Fruit fly (Drosophila melanogaster) whole organism, prepupa: ENCODE data around the gene corto.

Source experiments
- Blimp-1 ChIP-seq: fragments of 200-800 bp; sonication (Bioruptor generic); optimal IDR thresholded peaks from 3 replicates; lab custom pipeline; 2017; ENCODE audit warnings: missing biosample characterization, missing genetic modification characterization, mild to moderate bottlenecking, moderate library complexity, missing genetic modification reagents
- CG10631 ChIP-seq: fragments of 200-800 bp; sonication (Bioruptor generic); optimal IDR thresholded peaks from 2 replicates; lab custom pipeline; 2016; ENCODE audit warnings: missing biosample characterization, missing genetic modification characterization
- CG10669 ChIP-seq: fragments of 200-800 bp; sonication (Bioruptor generic); optimal IDR thresholded peaks from 3 replicates; lab custom pipeline; 2018; ENCODE audit warnings: missing biosample characterization, mild to moderate bottlenecking, missing genetic modification characterization, moderate library complexity
- CG11762 ChIP-seq: fragments of 200-800 bp; sonication (Bioruptor generic); optimal IDR thresholded peaks from 3 replicates; lab custom pipeline; 2016; ENCODE audit warnings: missing biosample characterization, missing genetic modification characterization; ENCODE audit not compliant: insufficient read depth
- CG11902 ChIP-seq: fragments of 200-800 bp; sonication (Bioruptor generic); optimal IDR thresholded peaks from 3 replicates; lab custom pipeline; 2016; ENCODE audit warnings: missing biosample characterization, missing genetic modification characterization
- CG15336 ChIP-seq: fragments of 200-800 bp; sonication (Bioruptor generic); IDR thresholded peaks from 2 replicates; pipeline ENCODE4 v1.3.6; 2022; ENCODE audit warnings: missing biosample characterization, missing genetic modification characterization
- CG16779 ChIP-seq: fragments of 200-800 bp; sonication (Bioruptor generic); optimal IDR thresholded peaks from 3 replicates; lab custom pipeline; 2017; ENCODE audit warnings: missing biosample characterization, mild to moderate bottlenecking, missing genetic modification characterization
- CG3032 ChIP-seq: fragments of 200-800 bp; optimal IDR thresholded peaks from 2 replicates; lab custom pipeline; 2019; ENCODE audit warnings: missing biosample characterization, mild to moderate bottlenecking, missing genetic modification characterization, moderate library complexity
- CG31627 ChIP-seq: fragments of 200-800 bp; sonication (Bioruptor generic); optimal IDR thresholded peaks from 3 replicates; lab custom pipeline; 2016; ENCODE audit warnings: missing biosample characterization, missing genetic modification characterization
- CG32006 ChIP-seq: fragments of 200-800 bp; sonication (Bioruptor generic); optimal IDR thresholded peaks from 3 replicates; lab custom pipeline; 2017; ENCODE audit warnings: missing biosample characterization, mild to moderate bottlenecking, missing genetic modification characterization
- CG34406 ChIP-seq: fragments of 200-800 bp; sonication (Bioruptor generic); optimal IDR thresholded peaks from 3 replicates; lab custom pipeline; 2016; ENCODE audit warnings: missing biosample characterization, missing genetic modification characterization
- CG3919 ChIP-seq: fragments of 200-800 bp; sonication (Bioruptor generic); optimal IDR thresholded peaks from 3 replicates; lab custom pipeline; 2016; ENCODE audit warnings: missing biosample characterization, missing genetic modification characterization
- CG4318 ChIP-seq: fragments of 200-800 bp; sonication (Bioruptor generic); optimal IDR thresholded peaks from 3 replicates; lab custom pipeline; 2017; ENCODE audit warnings: missing biosample characterization, mild to moderate bottlenecking, missing genetic modification characterization
- CG6276 ChIP-seq: fragments of 200-800 bp; sonication (Bioruptor generic); optimal IDR thresholded peaks from 2 replicates; lab custom pipeline; 2017; ENCODE audit warnings: missing biosample characterization, mild to moderate bottlenecking, missing genetic modification characterization
- CG6792 ChIP-seq: fragments of 200-800 bp; sonication (Bioruptor generic); optimal IDR thresholded peaks from 3 replicates; lab custom pipeline; 2016; ENCODE audit warnings: missing biosample characterization, missing genetic modification characterization
- CG6854 ChIP-seq: fragments of 200-800 bp; sonication (Bioruptor generic); optimal IDR thresholded peaks from 2 replicates; lab custom pipeline; 2017; ENCODE audit warnings: missing biosample characterization, mild to moderate bottlenecking, missing genetic modification characterization
- CG7368 ChIP-seq: fragments of 200-800 bp; sonication (Bioruptor generic); optimal IDR thresholded peaks from 3 replicates; lab custom pipeline; 2016; ENCODE audit warnings: missing biosample characterization, missing genetic modification characterization
- CG8119 ChIP-seq: fragments of 200-800 bp; sonication (Bioruptor generic); IDR thresholded peaks from 3 replicates; pipeline ENCODE4 v1.3.6; 2022; ENCODE audit warnings: missing biosample characterization, missing genetic modification characterization
- CG8319 ChIP-seq: fragments of 200-800 bp; sonication (Bioruptor generic); optimal IDR thresholded peaks from 3 replicates; lab custom pipeline; 2016; ENCODE audit warnings: missing biosample characterization, missing genetic modification characterization
- CG8632 ChIP-seq: fragments of 200-800 bp; sonication (Bioruptor generic); optimal IDR thresholded peaks from 3 replicates; lab custom pipeline; 2016; ENCODE audit warnings: missing biosample characterization, missing genetic modification characterization
- Eip75B ChIP-seq: fragments of 200-800 bp; sonication (Bioruptor generic); optimal IDR thresholded peaks from 3 replicates; lab custom pipeline; 2016; ENCODE audit warnings: missing biosample characterization, missing genetic modification characterization
- Eip78C ChIP-seq: fragments of 200-800 bp; sonication (Bioruptor generic); peaks from one replicate; lab custom pipeline; 2016; ENCODE audit warnings: missing biosample characterization, missing genetic modification characterization
- Eip93F ChIP-seq: fragments of 200-800 bp; sonication (Bioruptor generic); optimal IDR thresholded peaks from 2 replicates; lab custom pipeline; 2016; ENCODE audit warnings: missing biosample characterization, mild to moderate bottlenecking, missing genetic modification characterization
- Ets96B ChIP-seq: fragments of 200-800 bp; optimal IDR thresholded peaks from 2 replicates; lab custom pipeline; 2019; ENCODE audit warnings: missing biosample characterization, mild to moderate bottlenecking, missing genetic modification characterization, moderate library complexity
- Hr38 ChIP-seq: sonication (Bioruptor generic); optimal IDR thresholded peaks from 2 replicates; lab custom pipeline; 2016; ENCODE audit warnings: missing biosample characterization, missing genetic modification characterization
- Hr4 ChIP-seq: fragments of 200-800 bp; sonication (Bioruptor generic); optimal IDR thresholded peaks from 3 replicates; lab custom pipeline; 2016; ENCODE audit warnings: missing biosample characterization, missing genetic modification characterization
- Lpt ChIP-seq: fragments of 200-800 bp; sonication (Bioruptor generic); optimal IDR thresholded peaks from 3 replicates; lab custom pipeline; 2016; ENCODE audit warnings: missing biosample characterization, missing genetic modification characterization
- Met ChIP-seq: fragments of 200-800 bp; sonication (Bioruptor generic); optimal IDR thresholded peaks from 3 replicates; lab custom pipeline; 2016; ENCODE audit warnings: missing biosample characterization, missing genetic modification characterization
- OdsH ChIP-seq: fragments of 200-800 bp; sonication (Bioruptor generic); optimal IDR thresholded peaks from 3 replicates; lab custom pipeline; 2016; ENCODE audit warnings: missing biosample characterization, missing genetic modification characterization
- Smox ChIP-seq: fragments of 200-800 bp; sonication (Bioruptor generic); optimal IDR thresholded peaks from 3 replicates; lab custom pipeline; 2016; ENCODE audit warnings: missing biosample characterization, missing genetic modification characterization
- Sox102F ChIP-seq: fragments of 200-800 bp; sonication (Bioruptor generic); optimal IDR thresholded peaks from 2 replicates; lab custom pipeline; 2016; ENCODE audit warnings: missing biosample characterization, mild to moderate bottlenecking, missing genetic modification characterization
- Sox15 ChIP-seq: fragments of 200-800 bp; sonication (Bioruptor generic); optimal IDR thresholded peaks from 3 replicates; lab custom pipeline; 2016; ENCODE audit warnings: missing biosample characterization, missing genetic modification characterization
- achi ChIP-seq: fragments of 200-800 bp; sonication (Bioruptor generic); optimal IDR thresholded peaks from 3 replicates; lab custom pipeline; 2016; ENCODE audit warnings: missing biosample characterization, missing genetic modification characterization
- cyc ChIP-seq: fragments of 200-800 bp; sonication (Bioruptor generic); optimal IDR thresholded peaks from 3 replicates; lab custom pipeline; 2016; ENCODE audit warnings: missing biosample characterization, missing genetic modification characterization
- dac ChIP-seq: fragments of 200-800 bp; sonication (Bioruptor generic); optimal IDR thresholded peaks from 2 replicates; lab custom pipeline; 2017; ENCODE audit warnings: missing biosample characterization, mild to moderate bottlenecking, missing genetic modification characterization
- dsx ChIP-seq: fragments of 200-800 bp; optimal IDR thresholded peaks from 3 replicates; lab custom pipeline; 2019; ENCODE audit warnings: missing biosample characterization, mild to moderate bottlenecking, missing genetic modification characterization, moderate library complexity; ENCODE audit not compliant: poor library complexity, severe bottlenecking
- esn ChIP-seq: fragments of 200-800 bp; sonication (Bioruptor generic); optimal IDR thresholded peaks from 2 replicates; lab custom pipeline; 2016; ENCODE audit warnings: missing biosample characterization, mild to moderate bottlenecking, missing genetic modification characterization, moderate library complexity
- fd59A ChIP-seq: fragments of 200-800 bp; sonication (Bioruptor generic); optimal IDR thresholded peaks from 2 replicates; lab custom pipeline; 2017; ENCODE audit warnings: missing biosample characterization, mild to moderate bottlenecking, missing genetic modification characterization, missing genetic modification reagents
- fkh ChIP-seq: fragments of 200-800 bp; sonication (Bioruptor generic); optimal IDR thresholded peaks from 3 replicates; lab custom pipeline; 2017; ENCODE audit warnings: missing biosample characterization, mild to moderate bottlenecking, missing genetic modification characterization, moderate library complexity
- lz ChIP-seq: fragments of 200-800 bp; sonication (Bioruptor generic); optimal IDR thresholded peaks from 3 replicates; lab custom pipeline; 2016; ENCODE audit warnings: missing biosample characterization, missing genetic modification characterization
- net ChIP-seq: fragments of 200-800 bp; sonication (Bioruptor generic); optimal IDR thresholded peaks from 3 replicates; lab custom pipeline; 2016; ENCODE audit warnings: missing biosample characterization, missing genetic modification characterization
- salr ChIP-seq, 2 experiments: fragments of 200-800 bp; sonication (Bioruptor generic); optimal IDR thresholded peaks; 3 replicates each; lab custom pipeline; 2016 to 2018; ENCODE audit warnings: missing biosample characterization in 2 of 2, missing genetic modification characterization in 2 of 2, mild to moderate bottlenecking in 1 of 2
- spab ChIP-seq: fragments of 200-800 bp; sonication (Bioruptor generic); optimal IDR thresholded peaks from 2 replicates; lab custom pipeline; 2017; ENCODE audit warnings: missing biosample characterization, mild to moderate bottlenecking, missing genetic modification characterization, missing genetic modification reagents
- svp ChIP-seq: fragments of 200-800 bp; sonication (Bioruptor generic); peaks from one replicate; lab custom pipeline; 2016; ENCODE audit warnings: missing biosample characterization, missing genetic modification characterization
- topi ChIP-seq: fragments of 200-800 bp; sonication (Bioruptor generic); optimal IDR thresholded peaks from 3 replicates; lab custom pipeline; 2016; ENCODE audit warnings: missing biosample characterization, missing genetic modification characterization
- vri ChIP-seq: fragments of 200-800 bp; sonication (Bioruptor generic); optimal IDR thresholded peaks from 3 replicates; lab custom pipeline; 2016; ENCODE audit warnings: missing biosample characterization, mild to moderate bottlenecking, missing genetic modification characterization

corto gene

DNA sequence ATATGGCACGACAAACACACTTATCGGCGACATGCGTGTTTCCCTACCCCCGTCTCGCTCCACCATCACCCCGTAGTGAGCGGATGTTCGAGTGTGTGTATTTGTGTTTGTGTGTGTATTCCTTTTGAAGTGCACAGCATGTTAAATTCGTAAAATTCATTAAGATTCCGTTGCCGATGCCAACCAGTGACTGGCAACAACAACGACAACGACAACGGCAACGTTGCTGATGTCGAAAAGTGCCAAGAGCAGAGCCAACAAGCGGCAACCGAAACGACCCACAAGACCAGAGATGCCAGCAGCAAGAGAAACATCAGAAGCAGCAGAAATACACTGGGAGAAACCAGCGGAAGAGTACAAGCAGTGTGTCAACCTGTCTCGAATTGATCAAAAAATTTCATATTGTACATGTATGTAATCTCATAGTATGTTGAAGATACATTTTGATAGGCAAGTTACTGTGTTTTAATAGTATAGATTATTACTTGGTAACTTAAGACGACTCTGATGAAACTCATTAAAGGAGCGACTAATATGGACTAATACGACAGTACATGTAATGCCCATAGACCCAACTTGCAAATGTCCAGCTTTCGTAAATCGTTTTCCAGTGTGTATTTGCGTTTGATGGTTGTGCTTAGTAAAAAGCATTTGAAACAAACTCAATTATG is 26.1 kb downstream of the corto start (continued):
- TF ChIP-seq achi (GFP tag; lab: Kevin White, UChicago) (peak; percentile 79), CG8119 (GFP tag; lab: Robert Waterston, UW) (peak; percentile 76), fkh (GFP tag; lab: Kevin White, UChicago) (no peak), esn (GFP tag; lab: Kevin White, UChicago) (peak; percentile 91), CG31627 (GFP tag; lab: Kevin White, UChicago) (peak; percentile 90), Eip75B (GFP tag; lab: Kevin White, UChicago) (peak; percentile 82), CG32006 (GFP tag; lab: Kevin White, UChicago) (peak; percentile 92), CG15336 (GFP tag; lab: Robert Waterston, UW) (peak; percentile 73), CG6792 (peak; percentile 80), CG4318 (GFP tag; lab: Kevin White, UChicago) (peak; percentile 83), Smox (GFP tag; lab: Kevin White, UChicago) (peak; percentile 85), OdsH (GFP tag; lab: Kevin White, UChicago) (peak; percentile 83), CG10631 (peak; percentile 84), CG6276 (GFP tag; lab: Kevin White, UChicago) (peak; percentile 78), Ets96B (tag; lab: Kevin White, UChicago) (peak; percentile 80), net (GFP tag; lab: Kevin White, UChicago) (peak; percentile 76), Eip93F (GFP tag; lab: Kevin White, UChicago) (peak; percentile 20), Lpt (GFP tag; lab: Kevin White, UChicago) (peak; percentile 68)
- TF ChIP-seq, all 60 proteins: peak for 55

- TF ChIP-seq cyc: peak; percentile 74
- peak; percentile 65 for TF ChIP-seq CG7368
- peak; percentile 77 for TF ChIP-seq Sox102F
- peak; percentile 56 for TF ChIP-seq CG11902
- peak; percentile 69 for TF ChIP-seq CG34406
- peak; percentile 68 for TF ChIP-seq achi (GFP tag; lab: Kevin White, UChicago)
- TF ChIP-seq fd59A: peak; percentile 34
- TF ChIP-seq net (GFP tag; lab: Kevin White, UChicago): peak; percentile 50
- no peak for TF ChIP-seq CG16779
- peak; percentile 60 for TF ChIP-seq CG3032 (tag; lab: Kevin White, UChicago)
- TF ChIP-seq vri (GFP tag; lab: Kevin White, UChicago): peak; percentile 16
- TF ChIP-seq Eip75B (GFP tag; lab: Kevin White, UChicago): peak; percentile 70
- no peak for TF ChIP-seq Blimp-1 (GFP tag; lab: Kevin White, UChicago)
- TF ChIP-seq CG32006 (GFP tag; lab: Kevin White, UChicago): peak; percentile 61
- peak; percentile 73 for TF ChIP-seq Smox (GFP tag; lab: Kevin White, UChicago)
- no peak for TF ChIP-seq CG6854 (GFP tag; lab: Kevin White, UChicago)
- peak; percentile 70 for TF ChIP-seq CG10669 (GFP tag; lab: Kevin White, UChicago)
- peak; percentile 72 for TF ChIP-seq Hr4 (GFP tag; lab: Kevin White, UChicago)
- peak; percentile 58 for TF ChIP-seq spab
- TF ChIP-seq CG8632: peak; percentile 64
- TF ChIP-seq CG4318 (GFP tag; lab: Kevin White, UChicago): peak; percentile 41
- TF ChIP-seq CG6276 (GFP tag; lab: Kevin White, UChicago): no peak
- TF ChIP-seq Eip78C: peak; percentile 97
- TF ChIP-seq salr (GFP tag; optimal IDR thresholded peaks at IDR 0.05; lab: Kevin White, UChicago): peak in 1 of 2 experiments; percentile 36
- peak; percentile 67 for TF ChIP-seq OdsH (GFP tag; lab: Kevin White, UChicago)
- peak; percentile 54 for TF ChIP-seq dsx (GFP tag; lab: Kevin White, UChicago)
- peak; percentile 51 for TF ChIP-seq CG6792
- peak; percentile 81 for TF ChIP-seq topi (GFP tag; lab: Kevin White, UChicago)
- no peak for TF ChIP-seq dac (GFP tag; lab: Kevin White, UChicago)
- peak; percentile 65 for TF ChIP-seq CG11762 (GFP tag; lab: Kevin White, UChicago)
- TF ChIP-seq CG8319 (GFP tag; lab: Kevin White, UChicago): peak; percentile 53
- peak; percentile 81 for TF ChIP-seq Met
- TF ChIP-seq Hr38 (GFP tag; lab: Kevin White, UChicago): no peak
- TF ChIP-seq Lpt (GFP tag; lab: Kevin White, UChicago): no peak
- peak; percentile 80 for TF ChIP-seq CG3919 (GFP tag; lab: Kevin White, UChicago)
- peak; percentile 84 for TF ChIP-seq svp
- TF ChIP-seq CG31627 (GFP tag; lab: Kevin White, UChicago): peak; percentile 76
- no peak for TF ChIP-seq CG15336 (GFP tag; lab: Robert Waterston, UW)
- peak; percentile 66 for TF ChIP-seq Sox15 (GFP tag; lab: Kevin White, UChicago)
- no peak for TF ChIP-seq fkh (GFP tag; lab: Kevin White, UChicago)
- peak; percentile 74 for TF ChIP-seq lz
Measured at dm6 chr3R:5060281-5060668, 26.6 kb downstream of the corto start.
